Worm (Caenorhabditis elegans): ENCODE data around the gene nhr-121.

DNA sequence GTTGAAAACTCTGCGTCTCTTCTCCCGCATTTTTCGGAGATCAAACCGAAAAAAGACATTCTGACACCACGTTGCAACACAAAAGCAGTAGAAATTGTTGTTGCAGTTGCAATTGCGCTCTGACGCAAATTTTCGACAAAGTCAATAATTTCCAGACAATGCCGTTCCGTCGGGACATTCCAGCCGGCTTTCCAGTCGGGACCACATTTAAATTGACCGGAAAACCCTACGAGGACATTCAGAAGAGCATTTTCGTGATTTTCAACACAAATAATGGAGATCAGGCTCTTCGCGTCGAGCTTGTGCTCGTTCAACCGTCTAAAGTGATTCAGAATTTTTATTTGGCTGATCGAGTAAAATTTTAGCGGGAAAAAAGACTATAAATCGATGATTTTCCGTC is 35.6 kb downstream of the nhr-121 start:
- TF ChIP-seq tbx-37 (GFP tag; conservative IDR thresholded peaks at IDR 0.05): no peak
- TF ChIP-seq ama-1 (optimal IDR thresholded peaks at IDR 0.05): no peak
- no peak for TF ChIP-seq ceh-36 (tag; optimal IDR thresholded peaks at IDR 0.05)
- TF ChIP-seq aly-1 (tag; optimal IDR thresholded peaks at IDR 0.05): no peak
- TF ChIP-seq ceh-13 (GFP tag; optimal IDR thresholded peaks at IDR 0.05): no peak
- TF ChIP-seq flt-1 (GFP tag; IDR thresholded peaks at IDR 0.05): no peak
- TF ChIP-seq hmg-4 (GFP tag; optimal IDR thresholded peaks at IDR 0.05): no peak
- no peak for TF ChIP-seq tbx-11 (GFP tag; IDR thresholded peaks at IDR 0.05)
- TF ChIP-seq F13C5.2 (tag; optimal IDR thresholded peaks at IDR 0.05): no peak
- TF ChIP-seq sea-1 (GFP tag; conservative IDR thresholded peaks at IDR 0.05): no peak
- TF ChIP-seq pes-1 (GFP tag; IDR thresholded peaks at IDR 0.05): no peak
- no peak for TF ChIP-seq scrt-1 (GFP tag; IDR thresholded peaks at IDR 0.05)
- TF ChIP-seq B0310.2 (tag; optimal IDR thresholded peaks at IDR 0.05): no peak
